Worm (Caenorhabditis elegans): ENCODE measurements around the gene T22C8.1.

The T22C8.1 gene

ce11 chrII:8661539-8661938 lies 49.0 kb downstream of the T22C8.1 start, which contains the start of the genes piga-1 and eif-2Bepsilon (continued):
- TF ChIP-seq irx-1 (tag; optimal IDR thresholded peaks at IDR 0.05) = no peak
- TF ChIP-seq fos-1 (tag; optimal IDR thresholded peaks at IDR 0.05) = no peak
- TF ChIP-seq efl-1 (optimal IDR thresholded peaks at IDR 0.05) = peak; percentile 52 to 58
- peak; percentile 57 to 92 for TF ChIP-seq efl-1 (GFP tag; optimal IDR thresholded peaks at IDR 0.05 in 1 of 2)
- no peak for TF ChIP-seq pag-3 (tag; optimal IDR thresholded peaks at IDR 0.05; ENCODE audit: borderline replicate concordance, insufficient read depth)
- TF ChIP-seq sup-37 (GFP tag; optimal IDR thresholded peaks at IDR 0.05) = no peak
- peak in 2 of 3 experiments; percentile 11 to 41 for TF ChIP-seq ceh-82 (tag; optimal IDR thresholded peaks at IDR 0.05)
- TF ChIP-seq swsn-7 (tag; optimal IDR thresholded peaks at IDR 0.05) = peak; percentile 16
- TF ChIP-seq nhr-77 (tag; optimal IDR thresholded peaks at IDR 0.05) = no peak
- no peak for TF ChIP-seq nhr-11 (tag; optimal IDR thresholded peaks at IDR 0.05)
- TF ChIP-seq nhr-20 (tag; optimal IDR thresholded peaks at IDR 0.05) = peak; percentile 33
- no peak for TF ChIP-seq unc-86 (tag; optimal IDR thresholded peaks at IDR 0.05)
- TF ChIP-seq tlp-1 (tag; optimal IDR thresholded peaks at IDR 0.05) = no peak
- peak; percentile 32 for TF ChIP-seq F16B12.6 (tag; optimal IDR thresholded peaks at IDR 0.05)
- peak; percentile 72 for TF ChIP-seq mep-1 (tag; optimal IDR thresholded peaks at IDR 0.05)
- no peak for TF ChIP-seq Y116A8C.19 (tag; optimal IDR thresholded peaks at IDR 0.05; ENCODE audit: borderline replicate concordance)
- no peak for TF ChIP-seq ztf-11 (tag; optimal IDR thresholded peaks at IDR 0.05)
- TF ChIP-seq nhr-12 (tag; optimal IDR thresholded peaks at IDR 0.05) = no peak
- TF ChIP-seq hlh-17 (GFP tag; optimal IDR thresholded peaks at IDR 0.05; ENCODE audit: borderline replicate concordance) = no peak
- TF ChIP-seq sptf-1 (tag; optimal IDR thresholded peaks at IDR 0.05) = no peak
- TF ChIP-seq dpl-1 (GFP tag; optimal IDR thresholded peaks at IDR 0.05) = peak; percentile 31 to 63 (median 35)
- no peak for TF ChIP-seq nhr-237 (tag; optimal IDR thresholded peaks at IDR 0.05)
- TF ChIP-seq lin-14 (GFP tag; optimal IDR thresholded peaks at IDR 0.05) = peak; percentile 63
